Worm (Caenorhabditis elegans): Measurements from ENCODE around the gene otpl-5.
A peak's percentile ranks its signal among the peaks of the same experiment; 100 is the strongest.

The otpl-5 gene

ce11 chrV:8565075-8565474, 35.8 kb downstream of the otpl-5 start, which contains the start of gene F25G6.8:
Gene F25G6.8 (minus strand): TSS chrV:8565175.
- TF ChIP-seq somi-1 (GFP tag; optimal IDR thresholded peaks at IDR 0.05) = no peak
- no peak for TF ChIP-seq mcd-1 (GFP tag; IDR thresholded peaks at IDR 0.05)
- no peak for TF ChIP-seq hmg-1.2 (GFP tag; IDR thresholded peaks at IDR 0.05)
- TF ChIP-seq sdz-38 (tag; optimal IDR thresholded peaks at IDR 0.05) = no peak
- TF ChIP-seq hrde-1 (tag; optimal IDR thresholded peaks at IDR 0.05; ENCODE audit: borderline replicate concordance) = no peak
- no peak for TF ChIP-seq lin-26 (GFP tag; IDR thresholded peaks at IDR 0.05)
- TF ChIP-seq athp-1 (tag; optimal IDR thresholded peaks at IDR 0.05) = no peak
- TF ChIP-seq sptf-2 (GFP tag; optimal IDR thresholded peaks at IDR 0.05) = no peak
- TF ChIP-seq dpl-1 (GFP tag; optimal IDR thresholded peaks at IDR 0.05) = no peak
- TF ChIP-seq ccch-3 (GFP tag; optimal IDR thresholded peaks at IDR 0.05) = no peak
- TF ChIP-seq lin-40 (tag; optimal IDR thresholded peaks at IDR 0.05) = no peak
- no peak for TF ChIP-seq K11D2.4 (GFP tag; IDR thresholded peaks at IDR 0.05)
- no peak for TF ChIP-seq dox-1 (GFP tag; IDR thresholded peaks at IDR 0.05)
- no peak for TF ChIP-seq nhr-27 (tag; optimal IDR thresholded peaks at IDR 0.05)
- no peak for TF ChIP-seq let-607 (tag; optimal IDR thresholded peaks at IDR 0.05)
- no peak for TF ChIP-seq ztf-3 (GFP tag; optimal IDR thresholded peaks at IDR 0.05)
- no peak for TF ChIP-seq F23B12.7 (tag; optimal IDR thresholded peaks at IDR 0.05; ENCODE audit: insufficient read depth)

- TF ChIP-seq F55B11.4 (tag; optimal IDR thresholded peaks at IDR 0.05; ENCODE audit: borderline replicate concordance, insufficient read depth) (no peak), B0019.2 (GFP tag; conservative IDR thresholded peaks at IDR 0.05) (no peak), xnd-1 (tag; optimal IDR thresholded peaks at IDR 0.05) (no peak), hlh-12 (tag; optimal IDR thresholded peaks at IDR 0.05) (no peak), F10E7.11 (tag; optimal IDR thresholded peaks at IDR 0.05) (no peak), F57C9.4 (tag; optimal IDR thresholded peaks at IDR 0.05) (no peak), B0261.1 (tag; optimal IDR thresholded peaks at IDR 0.05) (no peak), nfya-2 (GFP tag; IDR thresholded peaks at IDR 0.05) (no peak), ceh-91 (GFP tag; IDR thresholded peaks at IDR 0.05) (no peak), F37B4.10 (GFP tag; IDR thresholded peaks at IDR 0.05) (no peak)
Observed at ce11 chrV:8569172-8569571, 39.9 kb downstream of the otpl-5 start.

ce11 chrV:8569841-8570361, 40.6 kb downstream of the otpl-5 start, which contains the start of the genes F25G6.9 and symk-1:
Gene F25G6.9 (minus strand): TSS chrV:8570000.
Gene symk-1 (plus strand): TSS chrV:8570311.
- TF ChIP-seq mcd-1 (GFP tag; IDR thresholded peaks at IDR 0.05) = peak; percentile 71
- TF ChIP-seq sptf-2 (GFP tag; optimal IDR thresholded peaks at IDR 0.05) = no peak
- no peak for TF ChIP-seq ceh-79 (tag; optimal IDR thresholded peaks at IDR 0.05)
- TF ChIP-seq nfyb-1 (GFP tag; IDR thresholded peaks at IDR 0.05) = no peak
- no peak for TF ChIP-seq madf-8 (GFP tag; conservative IDR thresholded peaks at IDR 0.05)
- TF ChIP-seq F39B2.1 (GFP tag; IDR thresholded peaks at IDR 0.05) = no peak
- no peak for TF ChIP-seq pha-4 (tag; optimal IDR thresholded peaks at IDR 0.05)
- TF ChIP-seq B0336.3 (GFP tag; IDR thresholded peaks at IDR 0.05) = 0 out of 2 replicates have a peak, but pooled peaks have one; percentile 28
- TF ChIP-seq lin-54 (GFP tag; optimal IDR thresholded peaks at IDR 0.05) = peak; percentile 52
- TF ChIP-seq ztf-22 (GFP tag; optimal IDR thresholded peaks at IDR 0.05) = no peak
- TF ChIP-seq athp-1 (tag; optimal IDR thresholded peaks at IDR 0.05) = no peak
- TF ChIP-seq sea-2 (GFP tag; IDR thresholded peaks at IDR 0.05) = no peak
- no peak for TF ChIP-seq aptf-3 (GFP tag; IDR thresholded peaks at IDR 0.05)
- TF ChIP-seq egrh-3 (GFP tag; IDR thresholded peaks at IDR 0.05) = no peak
- TF ChIP-seq let-607 (tag; optimal IDR thresholded peaks at IDR 0.05) = no peak
- TF ChIP-seq F52B5.7 (tag; optimal IDR thresholded peaks at IDR 0.05) = no peak
- TF ChIP-seq F33H1.4 (GFP tag; IDR thresholded peaks at IDR 0.05) = peak; percentile 42
- TF ChIP-seq madf-3 (GFP tag; IDR thresholded peaks at IDR 0.05) = no peak
- TF ChIP-seq tlf-1 (GFP tag; optimal IDR thresholded peaks at IDR 0.05) = no peak
- no peak for TF ChIP-seq cebp-2 (GFP tag; IDR thresholded peaks at IDR 0.05)
- TF ChIP-seq T07F8.4 (tag; optimal IDR thresholded peaks at IDR 0.05) = no peak
- no peak for TF ChIP-seq ceh-27 (GFP tag; optimal IDR thresholded peaks at IDR 0.05)
- TF ChIP-seq B0035.1 (tag; optimal IDR thresholded peaks at IDR 0.05) = no peak
- peak; percentile 28 for TF ChIP-seq snpc-1.1 (tag; optimal IDR thresholded peaks at IDR 0.05; ENCODE audit: insufficient read depth)
